Worm (Caenorhabditis elegans) whole organism, midembryonic: ENCODE data around the gene gta-1.

ENCODE experiments used
- klf-2 ChIP-seq: fragments of 200-800 bp; sonication (Bioruptor generic); conservative IDR thresholded peaks from 2 replicates; pipeline ENCODE4 v1.3.6; 2022; ENCODE audit warnings: missing genetic modification reagents, missing genetic modification characterization, missing compliant biosample characterization
- ref-1 ChIP-seq: fragments of 200-800 bp; sonication (Bioruptor generic); conservative IDR thresholded peaks from 2 replicates; pipeline ENCODE4 v1.3.6; 2022; ENCODE audit warnings: missing genetic modification reagents, missing genetic modification characterization, missing compliant biosample characterization
- ztf-29 ChIP-seq: fragments of 200-800 bp; sonication (Bioruptor generic); IDR thresholded peaks from 2 replicates; pipeline ENCODE4 v1.3.6; 2022; ENCODE audit warnings: missing genetic modification reagents, missing genetic modification characterization, missing compliant biosample characterization

- no peak for TF ChIP-seq ztf-29
- TF ChIP-seq ref-1 (GFP tag; lab: Robert Waterston, UW): no peak
- TF ChIP-seq klf-2: no peak
These were observed 47.1 kb downstream of the gta-1 start, which contains the start of gene F01G10.6 for ce11 chrIV:10227534-10227933.
